Worm (Caenorhabditis elegans) whole organism, L4 larva: ENCODE data around the gene C08B6.18.

Experiments
- D1046.2 ChIP-seq: fragments of 200-800 bp; sonication (Bioruptor generic); IDR thresholded peaks from 2 replicates; pipeline ENCODE4 v1.3.6; 2022; ENCODE audit warnings: missing genetic modification characterization, missing compliant biosample characterization
- F26F4.8 ChIP-seq: fragments of 200-800 bp; sonication (Bioruptor generic); conservative IDR thresholded peaks from 2 replicates; pipeline ENCODE4 v1.3.6; 2022; ENCODE audit warnings: missing genetic modification characterization, missing compliant biosample characterization
- F44E2.7 ChIP-seq: fragments of 200-800 bp; sonication (Bioruptor generic); IDR thresholded peaks from 2 replicates; pipeline ENCODE4 v2.1.2; 2022; ENCODE audit warnings: missing genetic modification characterization, missing compliant biosample characterization
- F49E8.2 ChIP-seq: sonication (generic microtip); optimal IDR thresholded peaks from 2 replicates; lab custom pipeline; 2016; ENCODE audit warnings: missing compliant biosample characterization, mild to moderate bottlenecking, missing genetic modification characterization, borderline replicate concordance
- R02D3.7 ChIP-seq: fragments of 150-350 bp; sonication (generic microtip); optimal IDR thresholded peaks from 3 replicates; lab custom pipeline; 2014; ENCODE audit warnings: missing biosample characterization, missing genetic modification characterization
- Y105C5A.15 ChIP-seq: fragments of 200-800 bp; sonication (Bioruptor generic); IDR thresholded peaks from 2 replicates; pipeline ENCODE4 v1.3.6; 2022; ENCODE audit warnings: missing genetic modification characterization, missing compliant biosample characterization
- ZK337.2 ChIP-seq: fragments of 200-800 bp; sonication (Bioruptor generic); IDR thresholded peaks from 2 replicates; pipeline ENCODE4 v1.3.6; 2022; ENCODE audit warnings: missing genetic modification reagents, missing genetic modification characterization, missing compliant biosample characterization
- attf-4 ChIP-seq: sonication (generic microtip); optimal IDR thresholded peaks from 3 replicates; lab custom pipeline; 2017; ENCODE audit warnings: missing biosample characterization, missing genetic modification characterization
- ceh-44 ChIP-seq: fragments of 200-800 bp; sonication (Bioruptor generic); IDR thresholded peaks from 2 replicates; pipeline ENCODE4 v1.3.6; 2022; ENCODE audit warnings: missing genetic modification reagents, missing genetic modification characterization, missing compliant biosample characterization
- ceh-62 ChIP-seq: sonication (generic microtip); optimal IDR thresholded peaks from 2 replicates; lab custom pipeline; 2017; ENCODE audit warnings: missing biosample characterization, missing genetic modification characterization
- ces-1 ChIP-seq: fragments of 150-350 bp; sonication (generic microtip); optimal IDR thresholded peaks from 4 replicates; lab custom pipeline; 2014; ENCODE audit warnings: missing biosample characterization, missing genetic modification reagents, missing genetic modification characterization
- cey-2 ChIP-seq: sonication (generic microtip); optimal IDR thresholded peaks from 3 replicates; lab custom pipeline; 2017; ENCODE audit warnings: missing genetic modification characterization, mild to moderate bottlenecking, missing compliant biosample characterization, antibody characterized with exemption, borderline replicate concordance; ENCODE audit not compliant: insufficient read depth
- daf-16 ChIP-seq, 3 experiments: sonication (generic microtip); optimal IDR thresholded peaks; 2 replicates each; lab custom pipeline; 2016 to 2017; ENCODE audit warnings: missing genetic modification characterization in 3 of 3, missing genetic modification reagents in 3 of 3, mild to moderate bottlenecking in 2 of 3, missing compliant biosample characterization in 2 of 3, missing biosample characterization in 1 of 3, moderate library complexity in 1 of 3
- dmd-6 ChIP-seq: fragments of 200-800 bp; sonication (Bioruptor generic); IDR thresholded peaks from 2 replicates; pipeline ENCODE4 v1.3.6; 2022; ENCODE audit warnings: missing genetic modification reagents, missing genetic modification characterization, missing compliant biosample characterization
- dmd-8 ChIP-seq: fragments of 200-800 bp; sonication (Bioruptor generic); IDR thresholded peaks from 2 replicates; pipeline ENCODE4 v1.3.6; 2022; ENCODE audit warnings: missing genetic modification characterization, missing compliant biosample characterization
- dpl-1 ChIP-seq: fragments of 150-350 bp; optimal IDR thresholded peaks from 2 replicates; lab custom pipeline; 2014; ENCODE audit warnings: missing biosample characterization, missing genetic modification reagents, missing genetic modification characterization
- dve-1 ChIP-seq: sonication (generic microtip); optimal IDR thresholded peaks from 2 replicates; lab custom pipeline; 2017; ENCODE audit warnings: antibody characterized with exemption, mild to moderate bottlenecking, missing genetic modification characterization, missing compliant biosample characterization; ENCODE audit not compliant: insufficient read depth
- egl-27 ChIP-seq: sonication (generic microtip); optimal IDR thresholded peaks from 3 replicates; lab custom pipeline; 2017; ENCODE audit warnings: missing biosample characterization, missing genetic modification reagents, missing genetic modification characterization
- fos-1 ChIP-seq: fragments of 150-350 bp; optimal IDR thresholded peaks from 2 replicates; lab custom pipeline; 2014; ENCODE audit warnings: missing biosample characterization, missing genetic modification characterization
- hif-1 ChIP-seq, 2 experiments: sonication (generic microtip); optimal IDR thresholded peaks; 2 replicates each; lab custom pipeline; 2016 to 2017; ENCODE audit warnings: missing compliant biosample characterization in 2 of 2, missing genetic modification characterization in 2 of 2, missing genetic modification reagents in 2 of 2, missing genotype in 2 of 2, mild to moderate bottlenecking in 1 of 2
- hlh-11 ChIP-seq: fragments of 200-800 bp; sonication (Bioruptor generic); optimal IDR thresholded peaks from 2 replicates; lab custom pipeline; 2018; ENCODE audit warnings: mild to moderate bottlenecking, missing genetic modification characterization, missing compliant biosample characterization
- hlh-30 ChIP-seq: sonication (generic microtip); optimal IDR thresholded peaks from 2 replicates; lab custom pipeline; 2017; ENCODE audit warnings: antibody characterized with exemption, mild to moderate bottlenecking, missing genetic modification characterization, missing compliant biosample characterization; ENCODE audit not compliant: insufficient read depth
- lin-13 ChIP-seq: fragments of 150-350 bp; optimal IDR thresholded peaks from 2 replicates; lab custom pipeline; 2014; ENCODE audit warnings: missing biosample characterization, missing genetic modification reagents, missing genetic modification characterization
- lin-29 ChIP-seq: fragments of 200-800 bp; sonication (Bioruptor generic); IDR thresholded peaks from 2 replicates; pipeline ENCODE4 v1.3.6; 2022; ENCODE audit warnings: missing genetic modification reagents, missing genetic modification characterization, missing compliant biosample characterization
- lin-39 ChIP-seq: fragments of 150-350 bp; optimal IDR thresholded peaks from 2 replicates; lab custom pipeline; 2014; ENCODE audit warnings: missing biosample characterization, missing genetic modification reagents, missing genetic modification characterization
- lir-3 ChIP-seq: sonication (generic microtip); optimal IDR thresholded peaks from 2 replicates; lab custom pipeline; 2016; ENCODE audit warnings: mild to moderate bottlenecking, missing genetic modification characterization, missing compliant biosample characterization
- madf-5 ChIP-seq, 2 experiments: fragments of 200-800 bp; sonication (Bioruptor generic); IDR thresholded peaks; 2 replicates each; pipeline ENCODE4 v1.3.6; 2022; ENCODE audit warnings: missing compliant biosample characterization in 2 of 2, missing genetic modification characterization in 2 of 2
- mes-2 ChIP-seq: sonication (generic microtip); optimal IDR thresholded peaks from 2 replicates; lab custom pipeline; 2016; ENCODE audit warnings: missing genotype, mild to moderate bottlenecking, missing genetic modification characterization, missing compliant biosample characterization; ENCODE audit not compliant: poor library complexity, severe bottlenecking
- nhr-102 ChIP-seq: sonication (generic microtip); optimal IDR thresholded peaks from 2 replicates; lab custom pipeline; 2016; ENCODE audit warnings: mild to moderate bottlenecking, missing genetic modification characterization, moderate library complexity, missing compliant biosample characterization
- nhr-11 ChIP-seq: fragments of 150-350 bp; optimal IDR thresholded peaks from 2 replicates; lab custom pipeline; 2014; ENCODE audit warnings: missing biosample characterization, missing genetic modification characterization
- nhr-237 ChIP-seq: sonication (generic microtip); optimal IDR thresholded peaks from 2 replicates; lab custom pipeline; 2017; ENCODE audit warnings: missing biosample characterization, missing genetic modification characterization
- nhr-28 ChIP-seq: fragments of 150-350 bp; optimal IDR thresholded peaks from 2 replicates; lab custom pipeline; 2014; ENCODE audit warnings: missing biosample characterization, missing genetic modification characterization
- nhr-48 ChIP-seq: sonication (generic microtip); optimal IDR thresholded peaks from 2 replicates; lab custom pipeline; 2016; ENCODE audit warnings: mild to moderate bottlenecking, missing genetic modification characterization, missing compliant biosample characterization
- nhr-77 ChIP-seq: fragments of 150-350 bp; optimal IDR thresholded peaks from 2 replicates; lab custom pipeline; 2014; ENCODE audit warnings: missing biosample characterization, missing genetic modification characterization
- php-3 ChIP-seq: fragments of 200-800 bp; sonication (Bioruptor generic); IDR thresholded peaks from 2 replicates; pipeline ENCODE4 v1.3.6; 2022; ENCODE audit warnings: missing genetic modification reagents, missing genetic modification characterization, missing compliant biosample characterization
- pqm-1 ChIP-seq: sonication (generic microtip); optimal IDR thresholded peaks from 2 replicates; lab custom pipeline; 2017; ENCODE audit warnings: missing biosample characterization, missing genetic modification characterization
- sdz-12 ChIP-seq: fragments of 200-800 bp; sonication (Bioruptor generic); optimal IDR thresholded peaks from 2 replicates; lab custom pipeline; 2018; ENCODE audit warnings: mild to moderate bottlenecking, missing genetic modification characterization, missing compliant biosample characterization
- skn-1 ChIP-seq: fragments of 150-350 bp; optimal IDR thresholded peaks from 2 replicates; lab custom pipeline; 2014; ENCODE audit warnings: missing biosample characterization, missing genetic modification characterization
- snpc-1.2 ChIP-seq: fragments of 200-800 bp; sonication (Bioruptor generic); IDR thresholded peaks from 2 replicates; pipeline ENCODE4 v1.3.6; 2022; ENCODE audit warnings: missing genetic modification reagents, missing genetic modification characterization, missing compliant biosample characterization
- spr-1 ChIP-seq: sonication (generic microtip); optimal IDR thresholded peaks from 2 replicates; lab custom pipeline; 2016; ENCODE audit warnings: mild to moderate bottlenecking, missing genetic modification characterization, missing compliant biosample characterization
- unc-39 ChIP-seq: sonication (generic microtip); optimal IDR thresholded peaks from 2 replicates; lab custom pipeline; 2017; ENCODE audit warnings: missing biosample characterization, missing genetic modification characterization
- unc-62 ChIP-seq, 3 experiments: fragments of 150-350 bp in 1 of 3; sonication (generic microtip); optimal IDR thresholded peaks in 2 of 3; peaks in 1 of 3; 1 replicate in 1 of 3; 2 replicates in 2 of 3; lab custom pipeline; 2014 to 2017; ENCODE audit warnings: missing biosample characterization in 3 of 3, missing genetic modification characterization in 3 of 3, missing genetic modification reagents in 3 of 3, missing genotype in 1 of 3
- vab-7 ChIP-seq: fragments of 200-800 bp; sonication (Bioruptor generic); IDR thresholded peaks from 2 replicates; pipeline ENCODE4 v1.3.6; 2022; ENCODE audit warnings: missing genetic modification reagents, missing genetic modification characterization, missing compliant biosample characterization

C08B6.18 gene

ce11 chrV:10101916-10102315 is 32.0 kb downstream of the C08B6.18 start, which contains the start of gene C08B6.14:
C08B6.14 (minus strand) TSS chrV:10102016.
- TF ChIP-seq hlh-30 (tag; lab: Kevin White, UChicago): no peak
- TF ChIP-seq F26F4.8: 0 out of 2 replicates have a peak, but pooled peaks have one; percentile 24

- TF ChIP-seq hlh-11 (tag; lab: Kevin White, UChicago): peak; percentile 51
- TF ChIP-seq nhr-48 (tag; lab: Kevin White, UChicago): peak; percentile 48
- TF ChIP-seq daf-16 (GFP tag; optimal IDR thresholded peaks at IDR 0.05; lab: Kevin White, UChicago): peak in 1 of 2 experiments; percentile 21
- peak; percentile 58 for TF ChIP-seq daf-16 (tag; optimal IDR thresholded peaks at IDR 0.05; lab: Kevin White, UChicago)
- no peak for TF ChIP-seq ces-1 (GFP tag; lab: Kevin White, UChicago)
- TF ChIP-seq php-3 (GFP tag; lab: Robert Waterston, UW): 0 out of 2 replicates have a peak, but pooled peaks have one; percentile 21
- peak; percentile 78 for TF ChIP-seq nhr-28 (tag; lab: Kevin White, UChicago)
- peak in 1 of 2 experiments; percentile 14 for TF ChIP-seq unc-62 (GFP tag; optimal IDR thresholded peaks at IDR 0.05 in 1 of 2; lab: Kevin White, UChicago)
- TF ChIP-seq unc-62 (tag; optimal IDR thresholded peaks at IDR 0.05; lab: Kevin White, UChicago): no peak
- no peak for TF ChIP-seq D1046.2 (GFP tag; lab: Robert Waterston, UW)
- peak; percentile 82 for TF ChIP-seq dmd-6 (GFP tag; lab: Robert Waterston, UW)
- TF ChIP-seq F49E8.2: no peak
- no peak for TF ChIP-seq snpc-1.2 (GFP tag; lab: Robert Waterston, UW)
- no peak for TF ChIP-seq dpl-1
- no peak for TF ChIP-seq lir-3
- TF ChIP-seq dve-1 (tag; lab: Kevin White, UChicago): peak; percentile 56
Measured at ce11 chrV:10098429-10098828, 35.5 kb downstream of the C08B6.18 start, which contains the start of gene ugt-47. ugt-47 (minus strand) TSS chrV:10098597.

- TF ChIP-seq lin-39 (tag; lab: Kevin White, UChicago) (no peak), lir-3 (no peak), lin-13 (GFP tag; lab: Kevin White, UChicago) (no peak), skn-1 (no peak), D1046.2 (GFP tag; lab: Robert Waterston, UW) (no peak), madf-5 (GFP tag; IDR thresholded peaks at IDR 0.05; lab: Robert Waterston, UW) (no peak), Y105C5A.15 (no peak), pqm-1 (tag; lab: Kevin White, UChicago) (peak; percentile 86), egl-27 (no peak), nhr-77 (tag; lab: Kevin White, UChicago) (peak; percentile 50), sdz-12 (no peak), hlh-11 (tag; lab: Kevin White, UChicago) (peak; percentile 13), F44E2.7 (GFP tag; lab: Robert Waterston, UW) (no peak), mes-2 (tag; lab: Kevin White, UChicago) (no peak), dve-1 (tag; lab: Kevin White, UChicago) (peak; percentile 52), hif-1 (tag; optimal IDR thresholded peaks at IDR 0.05; lab: Kevin White, UChicago) (no peak), R02D3.7 (tag; lab: Kevin White, UChicago) (no peak), nhr-11 (no peak), dmd-8 (GFP tag; lab: Robert Waterston, UW) (no peak), spr-1 (tag; lab: Kevin White, UChicago) (no peak), nhr-237 (tag; lab: Kevin White, UChicago) (no peak), ceh-44 (GFP tag; lab: Robert Waterston, UW) (no peak), ZK337.2 (no peak), snpc-1.2 (GFP tag; lab: Robert Waterston, UW) (no peak), lin-29 (no peak), fos-1 (tag; lab: Kevin White, UChicago) (no peak), cey-2 (tag; lab: Kevin White, UChicago) (no peak), daf-16 (GFP tag; optimal IDR thresholded peaks at IDR 0.05; lab: Kevin White, UChicago) (no peak), daf-16 (tag; optimal IDR thresholded peaks at IDR 0.05; lab: Kevin White, UChicago) (peak; percentile 40), nhr-102 (tag; lab: Kevin White, UChicago) (no peak), unc-39 (tag; lab: Kevin White, UChicago) (no peak), dmd-6 (GFP tag; lab: Robert Waterston, UW) (peak; percentile 66), nhr-28 (tag; lab: Kevin White, UChicago) (peak; percentile 80), attf-4 (no peak), ceh-62 (no peak), F49E8.2 (no peak), vab-7 (GFP tag; lab: Robert Waterston, UW) (no peak)
Measured at ce11 chrV:10096932-10097331, 37.0 kb downstream of the C08B6.18 start.
